Worm (Caenorhabditis elegans): ENCODE results near the gene gem-1.

DNA sequence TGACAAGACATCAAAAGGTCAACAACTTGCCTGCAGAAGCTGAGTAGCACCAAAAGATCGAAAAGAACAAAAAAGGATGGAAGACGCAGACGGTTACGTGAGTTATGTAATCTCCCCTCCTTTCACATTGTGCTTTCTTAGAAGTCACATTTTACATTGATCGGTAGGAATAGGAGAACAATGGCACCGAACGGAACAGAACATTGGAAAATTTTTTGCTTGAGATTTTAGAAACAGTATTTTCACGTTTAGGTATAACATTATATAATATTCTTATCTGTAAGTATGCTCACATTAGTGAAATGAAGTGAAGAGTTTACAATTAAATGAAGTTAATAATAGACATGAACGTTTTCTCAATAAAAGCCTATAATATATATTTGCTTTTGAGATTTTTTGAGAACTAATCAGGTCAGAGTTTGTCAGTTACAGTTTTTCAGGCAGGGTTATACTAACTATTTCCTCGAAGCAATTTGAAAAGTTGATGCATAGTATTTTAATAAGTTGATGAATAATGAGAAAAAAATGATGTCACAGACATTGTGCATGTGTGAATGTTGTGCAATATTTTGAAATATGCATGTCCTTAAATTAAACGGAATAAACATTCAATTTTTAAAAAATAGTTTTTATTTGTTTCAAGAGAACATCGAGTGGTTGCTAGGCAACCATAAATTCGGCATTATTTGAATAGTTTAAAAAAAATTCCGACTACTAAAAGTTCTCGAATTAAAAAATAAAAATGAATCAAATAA lies 4.4 kb upstream of the gem-1 start:
- no peak for TF ChIP-seq ceh-39 (tag; optimal IDR thresholded peaks at IDR 0.05)
- TF ChIP-seq unc-39 (tag; optimal IDR thresholded peaks at IDR 0.05): no peak
- no peak for TF ChIP-seq mab-5 (tag; optimal IDR thresholded peaks at IDR 0.05)
- no peak for TF ChIP-seq unc-120 (tag; optimal IDR thresholded peaks at IDR 0.05; ENCODE audit: poor library complexity, severe bottlenecking)
- TF ChIP-seq mep-1 (tag; optimal IDR thresholded peaks at IDR 0.05): no peak
- TF ChIP-seq snpc-4 (tag; optimal IDR thresholded peaks at IDR 0.05): no peak
- TF ChIP-seq nhr-237 (tag; optimal IDR thresholded peaks at IDR 0.05): no peak
- no peak for TF ChIP-seq lin-13 (tag; optimal IDR thresholded peaks at IDR 0.05)
- no peak for TF ChIP-seq lin-32 (GFP tag; optimal IDR thresholded peaks at IDR 0.05)
- TF ChIP-seq elt-3 (tag; optimal IDR thresholded peaks at IDR 0.05): no peak
- TF ChIP-seq nhr-76 (tag; optimal IDR thresholded peaks at IDR 0.05): no peak
- TF ChIP-seq nhr-28 (tag; optimal IDR thresholded peaks at IDR 0.05): no peak
- TF ChIP-seq ces-1 (GFP tag; optimal IDR thresholded peaks at IDR 0.05): no peak

Data from whole organism, mixed stage, embryonic.